Fruit fly (Drosophila melanogaster): ENCODE results near the gene Loxl1.
A peak's percentile ranks its signal among the peaks of the same experiment; 100 is the strongest.

The Loxl1 gene

DNA sequence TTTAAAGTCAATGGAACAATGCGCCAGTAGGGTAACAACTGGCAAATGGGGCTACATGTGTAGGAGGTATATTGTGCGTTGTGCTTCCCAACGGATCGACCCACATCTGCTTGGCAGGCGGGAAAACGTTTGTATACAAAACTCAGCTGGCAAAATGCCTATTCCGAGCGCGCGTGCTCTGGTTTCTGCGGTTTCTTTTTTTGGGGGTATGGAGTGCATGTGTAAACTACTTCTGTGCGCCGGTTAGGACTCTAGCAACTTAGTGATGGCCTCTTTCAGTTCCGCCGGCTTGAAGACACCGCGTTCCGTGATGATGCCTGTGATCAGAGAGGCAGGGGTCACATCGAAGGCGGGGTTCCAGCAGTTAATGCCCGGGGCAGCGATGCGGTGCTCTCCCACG, at the start of gene Loxl1:
Gene Loxl1, minus strand, starts transcription at position 101 of the 400 bp plus-strand sequence.
- no peak for TF ChIP-seq CG6654 (GFP tag; optimal IDR thresholded peaks at IDR 0.05)
- TF ChIP-seq Drgx (GFP tag; IDR thresholded peaks at IDR 0.05) = no peak
- no peak for TF ChIP-seq pho (GFP tag; optimal IDR thresholded peaks at IDR 0.05)
- no peak for TF ChIP-seq Sry-δ (GFP tag; optimal IDR thresholded peaks at IDR 0.05)
- no peak for TF ChIP-seq CG4707 (GFP tag; optimal IDR thresholded peaks at IDR 0.05)
- no peak for TF ChIP-seq knrl (GFP tag; IDR thresholded peaks at IDR 0.05; ENCODE audit: partially characterized antibody)
- TF ChIP-seq sens (GFP tag) = peak; percentile 13

DNA sequence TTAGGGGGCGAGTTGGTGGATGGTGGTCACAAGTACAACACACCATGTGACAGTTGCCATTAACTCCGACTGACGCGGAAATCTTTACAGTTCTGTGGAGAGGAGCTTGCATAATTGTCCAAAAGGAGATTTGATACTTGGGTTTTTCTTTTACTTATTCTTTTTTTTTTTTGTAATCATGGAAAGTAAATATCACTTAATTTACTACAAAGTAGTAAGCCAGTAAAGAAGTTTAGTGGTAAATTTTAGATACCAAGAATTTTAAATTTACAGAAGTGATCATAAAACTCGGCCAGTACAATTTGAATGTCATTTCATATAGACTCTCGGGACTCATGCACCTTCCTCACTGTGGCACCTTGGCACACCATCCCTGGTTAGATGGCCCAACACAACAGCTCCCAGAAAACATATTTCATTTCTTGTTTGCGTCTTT, 45.6 kb upstream of the Loxl1 start:
- TF ChIP-seq Stat92E (GFP tag; optimal IDR thresholded peaks at IDR 0.05) (no peak), Ets65A (GFP tag) (peak; percentile 23), CG1529 (GFP tag; optimal IDR thresholded peaks at IDR 0.05) (no peak), ewg (GFP tag; optimal IDR thresholded peaks at IDR 0.05) (no peak), Atf6 (GFP tag; IDR thresholded peaks at IDR 0.05) (no peak), CG7271 (tag; optimal IDR thresholded peaks at IDR 0.05) (no peak)

DNA sequence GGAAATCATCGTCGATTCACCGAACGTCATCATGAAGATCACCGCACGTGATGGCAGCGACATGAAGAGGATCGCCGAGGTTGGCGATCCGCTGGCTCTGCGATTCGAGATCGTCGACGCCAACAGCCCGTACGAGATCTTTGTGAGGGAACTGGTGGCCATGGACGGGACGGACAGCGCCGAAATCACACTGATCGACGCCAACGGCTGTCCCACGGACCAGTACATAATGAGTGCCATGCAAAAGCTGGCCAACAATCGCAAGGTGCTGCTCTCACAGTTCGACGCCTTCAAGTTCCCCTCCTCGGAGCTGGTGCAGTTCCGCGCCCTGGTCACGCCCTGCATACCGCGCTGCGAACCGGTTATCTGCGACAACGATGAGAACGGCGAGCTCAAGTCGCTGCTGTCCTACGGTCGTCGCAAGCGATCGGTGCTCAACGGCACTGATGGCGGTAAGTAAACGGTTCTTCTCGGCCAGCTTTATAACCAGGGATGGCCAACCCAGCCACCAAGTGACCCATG, 45.1 kb upstream of the Loxl1 start:
- TF ChIP-seq gsb-n (tag; optimal IDR thresholded peaks at IDR 0.05) = no peak
- TF ChIP-seq yki (optimal IDR thresholded peaks at IDR 0.05) = no peak
- TF ChIP-seq Trl (optimal IDR thresholded peaks at IDR 0.05) = no peak
- TF ChIP-seq Trl (GFP tag; optimal IDR thresholded peaks at IDR 0.05) = no peak
- TF ChIP-seq ken (GFP tag; IDR thresholded peaks at IDR 0.05) = no peak
- TF ChIP-seq zf30C (GFP tag; optimal IDR thresholded peaks at IDR 0.05) = no peak
- TF ChIP-seq Usf (GFP tag; optimal IDR thresholded peaks at IDR 0.05) = no peak
- TF ChIP-seq wek (GFP tag; optimal IDR thresholded peaks at IDR 0.05) = no peak
- no peak for TF ChIP-seq klu (GFP tag; IDR thresholded peaks at IDR 0.05)
- no peak for TF ChIP-seq lbe (GFP tag; optimal IDR thresholded peaks at IDR 0.05)
- TF ChIP-seq onecut (GFP tag; IDR thresholded peaks at IDR 0.05) = no peak
- TF ChIP-seq ATbp (GFP tag; optimal IDR thresholded peaks at IDR 0.05) = no peak
- TF ChIP-seq Mad (GFP tag; optimal IDR thresholded peaks at IDR 0.05) = no peak

DNA sequence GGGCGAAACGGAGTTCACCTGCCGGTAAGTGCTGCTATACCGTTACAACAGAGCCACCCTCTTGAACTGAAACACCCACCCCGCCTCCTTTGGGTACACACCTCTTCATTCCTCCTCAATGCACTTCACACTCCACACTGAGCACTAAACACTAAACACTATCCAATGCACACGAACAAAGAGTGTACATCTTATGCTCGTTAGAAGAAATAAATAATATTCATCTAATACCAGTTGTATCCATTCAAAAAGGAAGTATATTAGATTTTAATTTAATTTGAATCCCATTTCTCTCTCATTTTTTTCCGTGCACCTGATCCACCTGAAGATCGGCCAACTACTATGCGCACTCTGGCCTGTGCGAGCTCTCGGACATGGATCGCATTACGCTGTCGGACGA, 44.0 kb upstream of the Loxl1 start:
- TF ChIP-seq pita (GFP tag; optimal IDR thresholded peaks at IDR 0.05) = no peak
- TF ChIP-seq CG8359 (GFP tag; optimal IDR thresholded peaks at IDR 0.05; ENCODE audit: borderline replicate concordance) = no peak

DNA sequence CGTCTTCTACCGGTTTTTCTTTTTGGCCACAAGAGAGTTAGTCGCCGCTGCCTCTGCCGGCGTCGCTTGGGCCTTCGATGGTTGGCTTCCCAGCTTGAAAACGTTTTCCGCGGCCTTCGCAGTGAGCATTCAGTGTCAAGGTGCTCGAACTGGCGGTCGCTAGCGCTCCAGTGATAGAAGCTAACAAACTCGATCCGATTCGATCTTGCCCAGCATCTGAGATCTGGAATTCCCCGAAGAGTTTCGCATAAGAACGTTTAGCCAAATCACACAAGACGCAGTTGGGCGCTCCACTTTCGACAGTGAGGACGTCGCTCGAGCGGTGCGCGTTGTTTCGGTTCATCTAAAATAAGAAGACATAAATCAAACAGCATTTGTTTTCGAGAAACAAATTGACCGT, 39.4 kb upstream of the Loxl1 start, which contains the start of gene mey:
Gene mey, plus strand, starts transcription at position 122 of the 400 bp plus-strand sequence.
- TF ChIP-seq CG10147 (GFP tag; optimal IDR thresholded peaks at IDR 0.05) = no peak
- no peak for TF ChIP-seq wdn (GFP tag; IDR thresholded peaks at IDR 0.05)
- TF ChIP-seq MESR4 (GFP tag; optimal IDR thresholded peaks at IDR 0.05) = no peak
- 0 out of 3 replicates have a peak, but pooled peaks have one; percentile 46 for TF ChIP-seq z (GFP tag; IDR thresholded peaks at IDR 0.05)
- no peak for TF ChIP-seq trem (tag; optimal IDR thresholded peaks at IDR 0.05)
- no peak for TF ChIP-seq unpg (GFP tag; optimal IDR thresholded peaks at IDR 0.05)
- TF ChIP-seq Jarid2 (GFP tag; optimal IDR thresholded peaks at IDR 0.05) = peak; percentile 28
- 0 out of 2 replicates have a peak, but pooled peaks have one; percentile 13 for TF ChIP-seq vvl (GFP tag; IDR thresholded peaks at IDR 0.05)
- TF ChIP-seq CG14860 (GFP tag; IDR thresholded peaks at IDR 0.05; ENCODE audit: partially characterized antibody) = no peak
- TF ChIP-seq Hey (tag; optimal IDR thresholded peaks at IDR 0.05) = no peak
- TF ChIP-seq so (GFP tag; IDR thresholded peaks at IDR 0.05) = no peak
- TF ChIP-seq tx (GFP tag; optimal IDR thresholded peaks at IDR 0.05) = no peak
- peak; percentile 24 for TF ChIP-seq Blimp-1 (GFP tag; optimal IDR thresholded peaks at IDR 0.05)
- TF ChIP-seq CG4707 (GFP tag; optimal IDR thresholded peaks at IDR 0.05) = no peak
- TF ChIP-seq Optix (GFP tag; IDR thresholded peaks at IDR 0.05) = no peak
- no peak for TF ChIP-seq CG30431 (GFP tag; optimal IDR thresholded peaks at IDR 0.05)
- no peak for TF ChIP-seq crp (GFP tag; optimal IDR thresholded peaks at IDR 0.05)
- TF ChIP-seq CG1832 (GFP tag; optimal IDR thresholded peaks at IDR 0.05) = no peak
- TF ChIP-seq HLH4C (GFP tag; IDR thresholded peaks at IDR 0.05; ENCODE audit: partially characterized antibody) = no peak
